Worm (Caenorhabditis elegans) whole organism, midembryonic: ENCODE results near the gene sucl-1.

Experiments
- T22C8.4 ChIP-seq: fragments of 200-800 bp; sonication (Bioruptor generic); IDR thresholded peaks from 2 replicates; pipeline ENCODE4 v1.3.6; 2022; ENCODE audit warnings: missing genetic modification characterization, missing compliant biosample characterization
- flt-1 ChIP-seq: fragments of 200-800 bp; sonication (Bioruptor generic); IDR thresholded peaks from 2 replicates; pipeline ENCODE4 v1.3.6; 2022; ENCODE audit warnings: missing genetic modification characterization, missing compliant biosample characterization
- med-1 ChIP-seq: sonication (generic microtip); optimal IDR thresholded peaks from 2 replicates; lab custom pipeline; 2017; ENCODE audit warnings: missing genetic modification characterization, mild to moderate bottlenecking, missing compliant biosample characterization, antibody characterized with exemption, missing genetic modification reagents; ENCODE audit not compliant: insufficient read depth
- ref-1 ChIP-seq: fragments of 200-800 bp; sonication (Bioruptor generic); conservative IDR thresholded peaks from 2 replicates; pipeline ENCODE4 v1.3.6; 2022; ENCODE audit warnings: missing genetic modification reagents, missing genetic modification characterization, missing compliant biosample characterization

DNA sequence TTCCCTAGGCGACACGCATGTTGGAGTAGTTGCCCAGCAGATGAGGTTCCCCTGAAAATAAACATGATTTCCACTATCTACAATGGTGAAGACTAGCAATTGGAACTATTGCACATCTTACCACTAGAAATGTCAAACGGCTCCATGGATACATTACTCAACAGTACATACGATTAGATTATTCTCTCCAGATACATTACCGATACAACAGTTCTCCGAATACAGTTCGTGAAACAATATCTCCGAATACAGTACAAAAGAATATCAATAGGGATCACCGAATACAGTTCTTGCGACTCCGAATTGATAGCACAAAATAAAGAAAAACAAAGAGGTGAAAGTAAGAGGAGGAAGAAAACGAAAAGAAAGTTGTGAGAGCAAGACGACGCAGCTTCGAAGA, 10.0 kb upstream of the sucl-1 start, which contains the start of gene C05G5.7:
- TF ChIP-seq flt-1 (GFP tag; lab: Robert Waterston, UW) (no peak), T22C8.4 (no peak), med-1 (GFP tag; lab: Kevin White, UChicago) (no peak), ref-1 (GFP tag; lab: Robert Waterston, UW) (no peak)
